Fruit fly (Drosophila melanogaster) whole organism, embryonic: ENCODE data around the gene Ir75b.

Source experiments
- Antp ChIP-seq: fragments of 200-800 bp; sonication (Bioruptor generic); optimal IDR thresholded peaks from 3 replicates; lab custom pipeline; 2016; ENCODE audit warnings: missing biosample characterization, missing genetic modification characterization
- BEAF-32 ChIP-seq: fragments of 200-800 bp; sonication (Bioruptor generic); optimal IDR thresholded peaks from 3 replicates; lab custom pipeline; 2017; ENCODE audit warnings: missing biosample characterization, missing genetic modification characterization, mild to moderate bottlenecking, moderate library complexity, missing genetic modification reagents
- CG10979 ChIP-seq: fragments of 200-800 bp; sonication (Bioruptor generic); optimal IDR thresholded peaks from 2 replicates; lab custom pipeline; 2018; ENCODE audit warnings: missing biosample characterization, mild to moderate bottlenecking, missing genetic modification characterization, moderate library complexity
- CG11085 ChIP-seq: fragments of 200-800 bp; sonication (Bioruptor generic); IDR thresholded peaks from 2 replicates; pipeline ENCODE4 v1.3.6; 2022; ENCODE audit warnings: missing biosample characterization, missing genetic modification characterization
- CG16813 ChIP-seq: fragments of 200-800 bp; sonication (Bioruptor generic); IDR thresholded peaks from 3 replicates; pipeline ENCODE4 v1.3.6; 2022; ENCODE audit warnings: missing biosample characterization, missing genetic modification characterization; ENCODE audit not compliant: partially characterized antibody
- CG16815 ChIP-seq: fragments of 200-800 bp; sonication (Bioruptor generic); optimal IDR thresholded peaks from 3 replicates; lab custom pipeline; 2017; ENCODE audit warnings: missing biosample characterization, mild to moderate bottlenecking, missing genetic modification characterization
- CG2678 ChIP-seq: fragments of 200-800 bp; sonication (Bioruptor generic); optimal IDR thresholded peaks from 3 replicates; lab custom pipeline; 2019; ENCODE audit warnings: missing biosample characterization, mild to moderate bottlenecking, missing genetic modification characterization, moderate library complexity
- CG32532 ChIP-seq: fragments of 200-800 bp; sonication (Bioruptor generic); IDR thresholded peaks from 2 replicates; pipeline ENCODE4 v1.3.6; 2022; ENCODE audit warnings: missing biosample characterization, missing genetic modification characterization
- CG3847 ChIP-seq: fragments of 200-800 bp; sonication (Bioruptor generic); IDR thresholded peaks from 2 replicates; pipeline ENCODE4 v1.3.6; 2022; ENCODE audit warnings: missing biosample characterization, missing genetic modification characterization
- CG42726 ChIP-seq: fragments of 200-800 bp; sonication (Bioruptor generic); IDR thresholded peaks from 2 replicates; pipeline ENCODE4 v1.3.6; 2022; ENCODE audit warnings: missing biosample characterization, missing genetic modification characterization; ENCODE audit not compliant: partially characterized antibody
- CG4617 ChIP-seq: fragments of 200-800 bp; sonication (Bioruptor generic); optimal IDR thresholded peaks from 3 replicates; lab custom pipeline; 2016; ENCODE audit warnings: missing biosample characterization, missing genetic modification characterization, borderline replicate concordance
- CG5180 ChIP-seq: fragments of 200-800 bp; sonication (Bioruptor generic); optimal IDR thresholded peaks from 3 replicates; lab custom pipeline; 2017; ENCODE audit warnings: missing biosample characterization, missing genetic modification characterization, mild to moderate bottlenecking, moderate library complexity, missing genetic modification reagents
- CG6791 ChIP-seq: fragments of 200-800 bp; sonication (Bioruptor generic); IDR thresholded peaks from 3 replicates; pipeline ENCODE4 v1.3.6; 2022; ENCODE audit warnings: missing biosample characterization, missing genetic modification characterization; ENCODE audit not compliant: partially characterized antibody
- CG8281 ChIP-seq: fragments of 200-800 bp; sonication (Bioruptor generic); optimal IDR thresholded peaks from 2 replicates; lab custom pipeline; 2018; ENCODE audit warnings: missing biosample characterization, mild to moderate bottlenecking, missing genetic modification characterization, moderate library complexity
- CG8290 ChIP-seq, 3 experiments: fragments of 200-800 bp; sonication (Bioruptor generic); optimal IDR thresholded peaks; 2 replicates each; lab custom pipeline; 2016 to 2019; ENCODE audit warnings: missing biosample characterization in 3 of 3, missing genetic modification characterization in 3 of 3, mild to moderate bottlenecking in 2 of 3, moderate library complexity in 1 of 3
- Deaf1 ChIP-seq: fragments of 200-800 bp; optimal IDR thresholded peaks from 3 replicates; lab custom pipeline; 2019; ENCODE audit warnings: missing biosample characterization, mild to moderate bottlenecking, missing genetic modification characterization, moderate library complexity
- Dp ChIP-seq: fragments of 200-800 bp; sonication (Bioruptor generic); optimal IDR thresholded peaks from 2 replicates; lab custom pipeline; 2018; ENCODE audit warnings: missing biosample characterization, mild to moderate bottlenecking, missing genetic modification characterization, moderate library complexity
- Drgx ChIP-seq: fragments of 200-800 bp; sonication (Bioruptor generic); IDR thresholded peaks from 2 replicates; pipeline ENCODE4 v1.3.6; 2022; ENCODE audit warnings: missing biosample characterization, missing genetic modification characterization
- E2f2 ChIP-seq: fragments of 200-800 bp; sonication (Bioruptor generic); IDR thresholded peaks from 2 replicates; pipeline ENCODE4 v1.3.6; 2022; ENCODE audit warnings: missing biosample characterization, missing genetic modification characterization
- Gug ChIP-seq: fragments of 200-800 bp; sonication (Bioruptor generic); IDR thresholded peaks from 4 replicates; pipeline ENCODE4 v1.3.6; 2022; ENCODE audit warnings: missing biosample characterization, missing genetic modification characterization
- HLH4C ChIP-seq: fragments of 200-800 bp; sonication (Bioruptor generic); IDR thresholded peaks from 3 replicates; pipeline ENCODE4 v1.3.6; 2022; ENCODE audit warnings: missing biosample characterization, missing genetic modification characterization; ENCODE audit not compliant: partially characterized antibody
- HmgZ ChIP-seq: fragments of 200-800 bp; sonication (Bioruptor generic); optimal IDR thresholded peaks from 2 replicates; lab custom pipeline; 2018; ENCODE audit warnings: missing biosample characterization, mild to moderate bottlenecking, missing genetic modification characterization
- Myb ChIP-seq: fragments of 200-800 bp; sonication (Bioruptor generic); optimal IDR thresholded peaks from 2 replicates; lab custom pipeline; 2016; ENCODE audit warnings: missing biosample characterization, missing genetic modification characterization
- Opbp ChIP-seq: fragments of 200-800 bp; sonication (Bioruptor generic); IDR thresholded peaks from 3 replicates; pipeline ENCODE4 v1.3.6; 2022; ENCODE audit warnings: missing biosample characterization, missing genetic modification characterization; ENCODE audit not compliant: partially characterized antibody
- Pdp1 ChIP-seq, 2 experiments: fragments of 200-800 bp; sonication (Bioruptor generic); optimal IDR thresholded peaks; 3 replicates each; lab custom pipeline; 2016; ENCODE audit warnings: missing biosample characterization in 2 of 2, missing genetic modification characterization in 2 of 2, mild to moderate bottlenecking in 1 of 2, moderate library complexity in 1 of 2
- Rfx ChIP-seq: fragments of 200-800 bp; sonication (Bioruptor generic); IDR thresholded peaks from 2 replicates; pipeline ENCODE4 v1.3.6; 2022; ENCODE audit warnings: missing biosample characterization, missing genetic modification characterization
- Trl ChIP-seq, 3 experiments: fragments of >200 bp in 2 of 3; fragments of 200-800 bp in 1 of 3; sonication (Bioruptor generic) in 1 of 3; optimal IDR thresholded peaks; 2 replicates in 1 of 3; 3 replicates in 2 of 3; lab custom pipeline; 2016 to 2017; ENCODE audit warnings: missing biosample characterization in 1 of 3, missing genetic modification characterization in 1 of 3
- Xbp1 ChIP-seq: fragments of 200-800 bp; sonication (Bioruptor generic); optimal IDR thresholded peaks from 3 replicates; lab custom pipeline; 2016; ENCODE audit warnings: missing biosample characterization, mild to moderate bottlenecking, missing genetic modification characterization
- al ChIP-seq: fragments of 200-800 bp; sonication (Bioruptor generic); IDR thresholded peaks from 2 replicates; pipeline ENCODE4 v1.3.6; 2022; ENCODE audit warnings: missing biosample characterization, missing genetic modification characterization
- amos ChIP-seq: fragments of 200-800 bp; sonication (Bioruptor generic); IDR thresholded peaks from 2 replicates; pipeline ENCODE4 v1.3.6; 2022; ENCODE audit warnings: missing biosample characterization, missing genetic modification characterization; ENCODE audit not compliant: partially characterized antibody
- ato ChIP-seq: fragments of 200-800 bp; sonication (Bioruptor generic); IDR thresholded peaks from 2 replicates; pipeline ENCODE4 v1.3.6; 2022; ENCODE audit warnings: missing biosample characterization, missing genetic modification characterization; ENCODE audit not compliant: partially characterized antibody
- crol ChIP-seq: fragments of 200-800 bp; sonication (Bioruptor generic); IDR thresholded peaks from 2 replicates; pipeline ENCODE4 v1.3.6; 2022; ENCODE audit warnings: missing biosample characterization, missing genetic modification characterization
- danr ChIP-seq: fragments of 200-800 bp; sonication (Bioruptor generic); IDR thresholded peaks from 2 replicates; pipeline ENCODE4 v1.3.6; 2022; ENCODE audit warnings: missing biosample characterization, missing genetic modification characterization
- dysf ChIP-seq: fragments of 200-800 bp; sonication (Bioruptor generic); IDR thresholded peaks from 3 replicates; pipeline ENCODE4 v1.3.6; 2022; ENCODE audit warnings: missing biosample characterization, missing genetic modification characterization
- fu2 ChIP-seq: fragments of 200-800 bp; sonication (Bioruptor generic); optimal IDR thresholded peaks from 2 replicates; lab custom pipeline; 2016; ENCODE audit warnings: missing biosample characterization, missing genetic modification characterization
- inv ChIP-seq: fragments of 200-800 bp; sonication (Bioruptor generic); IDR thresholded peaks from 2 replicates; pipeline ENCODE4 v1.3.6; 2022; ENCODE audit warnings: missing biosample characterization, missing genetic modification characterization; ENCODE audit not compliant: partially characterized antibody
- lbe ChIP-seq: fragments of 200-800 bp; sonication (Bioruptor generic); optimal IDR thresholded peaks from 2 replicates; lab custom pipeline; 2016; ENCODE audit warnings: missing biosample characterization, mild to moderate bottlenecking, missing genetic modification characterization
- mam ChIP-seq: fragments of 200-800 bp; sonication (Bioruptor generic); optimal IDR thresholded peaks from 3 replicates; lab custom pipeline; 2016; ENCODE audit warnings: missing biosample characterization, missing genetic modification characterization
- mld ChIP-seq: fragments of 200-800 bp; sonication (Bioruptor generic); IDR thresholded peaks from 3 replicates; pipeline ENCODE4 v1.3.6; 2022; ENCODE audit warnings: missing biosample characterization, missing genetic modification characterization; ENCODE audit not compliant: partially characterized antibody
- row ChIP-seq: fragments of 200-800 bp; sonication (Bioruptor generic); IDR thresholded peaks from 3 replicates; pipeline ENCODE4 v1.3.6; 2022; ENCODE audit warnings: missing biosample characterization, missing genetic modification characterization
- slbo ChIP-seq: fragments of 200-800 bp; sonication (Bioruptor generic); IDR thresholded peaks from 2 replicates; pipeline ENCODE4 v1.3.6; 2022; ENCODE audit warnings: missing biosample characterization, missing genetic modification characterization
- sug ChIP-seq: fragments of 200-800 bp; optimal IDR thresholded peaks from 2 replicates; lab custom pipeline; 2019; ENCODE audit warnings: missing biosample characterization, mild to moderate bottlenecking, missing genetic modification characterization, moderate library complexity
- tna ChIP-seq: fragments of 200-800 bp; sonication (Bioruptor generic); IDR thresholded peaks from 2 replicates; pipeline ENCODE4 v1.3.6; 2022; ENCODE audit warnings: missing biosample characterization, missing genetic modification characterization; ENCODE audit not compliant: partially characterized antibody
- toy ChIP-seq: fragments of 200-800 bp; sonication (Bioruptor generic); IDR thresholded peaks from 2 replicates; pipeline ENCODE4 v1.3.6; 2022; ENCODE audit warnings: missing biosample characterization, missing genetic modification characterization
- tup ChIP-seq: fragments of 200-800 bp; sonication (Bioruptor generic); optimal IDR thresholded peaks from 2 replicates; lab custom pipeline; 2016; ENCODE audit warnings: missing biosample characterization, mild to moderate bottlenecking, missing genetic modification characterization, moderate library complexity
- unc-4 ChIP-seq: fragments of 200-800 bp; sonication (Bioruptor generic); IDR thresholded peaks from 2 replicates; pipeline ENCODE4 v1.3.6; 2022; ENCODE audit warnings: missing biosample characterization, missing genetic modification characterization; ENCODE audit not compliant: partially characterized antibody
- zen2 ChIP-seq: fragments of 200-800 bp; sonication (Bioruptor generic); IDR thresholded peaks from 3 replicates; pipeline ENCODE4 v1.3.6; 2022; ENCODE audit warnings: missing biosample characterization, missing genetic modification characterization; ENCODE audit not compliant: partially characterized antibody

The Ir75b gene

dm6 chr3L:17846982-17847355 is 27.0 kb upstream of the Ir75b start (continued):
- TF ChIP-seq CG8290 (GFP tag; optimal IDR thresholded peaks at IDR 0.05; lab: Kevin White, UChicago) (no peak), CG8290 (tag; optimal IDR thresholded peaks at IDR 0.05; lab: Kevin White, UChicago) (peak in 1 of 2 experiments; percentile 64), mam (GFP tag; lab: Kevin White, UChicago) (peak; percentile 21), row (GFP tag; lab: Robert Waterston, UW) (peak; percentile 67), HmgZ (tag; lab: Kevin White, UChicago) (peak; percentile 15), CG6791 (GFP tag; lab: Robert Waterston, UW) (peak; percentile 87), CG8281 (no peak), CG16813 (GFP tag; lab: Robert Waterston, UW) (peak; percentile 67), toy (GFP tag; lab: Robert Waterston, UW) (no peak), Trl (optimal IDR thresholded peaks at IDR 0.05; lab: Kevin White, UChicago) (no peak), Trl (GFP tag; optimal IDR thresholded peaks at IDR 0.05; lab: Kevin White, UChicago) (no peak), Drgx (GFP tag; lab: Robert Waterston, UW) (peak; percentile 20; the same call in 1 of the 2 replicates), Deaf1 (peak; percentile 36), Rfx (peak; percentile 63; the same call in 1 of the 2 replicates), dysf (GFP tag; lab: Robert Waterston, UW) (0 out of 3 replicates have a peak, but pooled peaks have one; percentile 15), CG5180 (peak; percentile 63), mld (peak; percentile 66; the same call in 1 of the 3 replicates), Antp (GFP tag; lab: Kevin White, UChicago) (no peak), CG3847 (GFP tag; lab: Robert Waterston, UW) (peak; percentile 35; the same call in 1 of the 2 replicates), E2f2 (GFP tag; lab: Robert Waterston, UW) (peak; percentile 48), danr (no peak), inv (GFP tag; lab: Robert Waterston, UW) (peak; percentile 58; the same call in 1 of the 2 replicates), CG42726 (GFP tag; lab: Robert Waterston, UW) (peak; percentile 78), zen2 (GFP tag; lab: Robert Waterston, UW) (peak; percentile 65), Dp (GFP tag; lab: Kevin White, UChicago) (peak; percentile 30), lbe (GFP tag; lab: Kevin White, UChicago) (no peak), BEAF-32 (GFP tag; lab: Kevin White, UChicago) (no peak), CG10979 (tag; lab: Kevin White, UChicago) (no peak), CG32532 (GFP tag; lab: Robert Waterston, UW) (peak; percentile 32), HLH4C (GFP tag; lab: Robert Waterston, UW) (peak; percentile 40; the same call in 2 of the 3 replicates), crol (GFP tag; lab: Robert Waterston, UW) (peak; percentile 56), Pdp1 (GFP tag; optimal IDR thresholded peaks at IDR 0.05; lab: Kevin White, UChicago) (peak in 1 of 2 experiments; percentile 99), amos (GFP tag; lab: Robert Waterston, UW) (peak; percentile 83), tup (GFP tag; lab: Kevin White, UChicago) (no peak), Opbp (GFP tag; lab: Robert Waterston, UW) (peak; percentile 84; the same call in 2 of the 3 replicates), al (GFP tag; lab: Robert Waterston, UW) (0 out of 2 replicates have a peak, but pooled peaks have one; percentile 23), CG11085 (GFP tag; lab: Robert Waterston, UW) (peak; percentile 24; the same call in 1 of the 2 replicates), tna (GFP tag; lab: Robert Waterston, UW) (peak; percentile 72), fu2 (GFP tag; lab: Kevin White, UChicago) (peak; percentile 30), Gug (peak; percentile 38; the same call in 1 of the 4 replicates), unc-4 (GFP tag; lab: Robert Waterston, UW) (peak; percentile 70), sug (peak; percentile 57), Xbp1 (GFP tag; lab: Kevin White, UChicago) (peak; percentile 5), CG2678 (tag; lab: Kevin White, UChicago) (no peak), CG16815 (no peak), CG4617 (peak; percentile 91), ato (GFP tag; lab: Robert Waterston, UW) (peak; percentile 71), slbo (peak; percentile 57; the same call in 1 of the 2 replicates), Myb (GFP tag; lab: Kevin White, UChicago) (peak; percentile 54)
